Worm (Caenorhabditis elegans): ENCODE measurements around the gene F35B12.9.

The F35B12.9 gene

DNA sequence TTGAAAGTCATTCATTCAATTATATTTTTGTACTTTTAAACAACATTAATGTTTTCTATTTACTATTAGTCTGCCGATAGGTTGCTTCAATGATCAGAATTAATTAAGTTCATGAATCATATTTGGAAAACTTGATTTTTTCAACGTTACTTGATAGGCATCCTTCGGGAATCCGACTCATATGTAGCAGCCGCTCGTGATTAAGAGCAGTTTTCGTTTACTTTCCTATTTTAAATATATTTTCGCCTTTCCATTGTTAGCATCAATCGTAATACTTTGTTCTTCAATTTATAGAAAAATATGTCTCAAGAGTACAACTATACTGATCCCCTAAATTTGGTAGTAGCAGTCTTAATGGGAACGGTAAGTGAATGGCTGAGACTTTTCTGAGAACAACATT is 20.1 kb upstream of the F35B12.9 start, which contains the start of gene srx-90:
Gene srx-90, plus strand, starts transcription at position 301 of the 400 bp plus-strand sequence.
- TF ChIP-seq php-3 (GFP tag; IDR thresholded peaks at IDR 0.05): no peak
- no peak for TF ChIP-seq skn-1 (tag; optimal IDR thresholded peaks at IDR 0.05)
- no peak for TF ChIP-seq nhr-10 (tag; optimal IDR thresholded peaks at IDR 0.05)
- no peak for TF ChIP-seq duxl-1 (tag; optimal IDR thresholded peaks at IDR 0.05; ENCODE audit: poor library complexity)
- TF ChIP-seq ztf-7 (tag; optimal IDR thresholded peaks at IDR 0.05): no peak
- TF ChIP-seq dmd-6 (GFP tag; IDR thresholded peaks at IDR 0.05): no peak

DNA sequence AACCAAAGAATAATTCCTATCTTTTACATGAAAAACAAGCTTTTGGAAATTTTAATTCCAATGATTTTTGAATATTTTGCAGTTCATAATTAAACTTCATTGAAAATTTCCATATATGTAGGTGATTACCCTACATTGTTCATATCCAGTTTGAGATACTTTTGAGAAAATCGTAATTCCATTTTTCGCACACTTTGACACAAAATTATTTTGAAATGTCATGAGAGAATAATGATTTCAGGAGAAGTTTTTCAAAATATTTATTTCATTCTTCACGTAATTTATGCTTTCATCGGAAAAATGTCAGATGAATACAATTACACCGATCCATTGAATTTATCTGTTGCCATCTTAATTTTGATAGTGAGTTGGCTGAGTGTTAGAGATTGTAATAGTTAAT is 17.8 kb upstream of the F35B12.9 start, which contains the start of gene srx-88:
Gene srx-88, plus strand, starts transcription at position 301 of the 400 bp plus-strand sequence.
- no peak for TF ChIP-seq zip-2 (tag; optimal IDR thresholded peaks at IDR 0.05)
- no peak for TF ChIP-seq madf-5 (GFP tag; IDR thresholded peaks at IDR 0.05)
- TF ChIP-seq nhr-25 (tag; optimal IDR thresholded peaks at IDR 0.05; ENCODE audit: borderline replicate concordance, insufficient read depth): no peak
- TF ChIP-seq daf-12 (tag; optimal IDR thresholded peaks at IDR 0.05): no peak
- no peak for TF ChIP-seq nhr-102 (tag; optimal IDR thresholded peaks at IDR 0.05)
- TF ChIP-seq Y105C5A.15 (GFP tag; IDR thresholded peaks at IDR 0.05): no peak
- TF ChIP-seq php-3 (GFP tag; IDR thresholded peaks at IDR 0.05): no peak
- no peak for TF ChIP-seq ceh-82 (tag; optimal IDR thresholded peaks at IDR 0.05)
- TF ChIP-seq Y48G9A.11 (GFP tag; IDR thresholded peaks at IDR 0.05): no peak

DNA sequence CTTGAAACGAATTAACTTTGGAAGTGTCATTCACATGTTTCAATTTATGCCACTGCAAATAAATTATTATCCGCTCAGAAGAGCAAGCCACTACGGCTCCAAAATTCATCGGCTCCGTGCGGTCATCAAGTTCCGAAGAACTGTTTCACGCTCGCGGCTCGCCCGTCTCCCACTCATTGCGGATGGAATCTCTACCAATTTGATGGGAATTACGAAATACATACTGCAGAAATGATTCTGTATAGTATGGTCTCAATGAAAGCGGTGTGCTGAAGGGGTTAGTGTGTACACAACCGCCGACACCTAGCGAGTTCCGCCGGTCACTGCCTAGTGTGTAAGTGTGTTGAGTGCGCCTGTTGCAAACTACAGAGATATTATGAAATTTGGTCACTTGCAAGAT is 15.8 kb upstream of the F35B12.9 start:
- TF ChIP-seq mxl-3 (GFP tag; optimal IDR thresholded peaks at IDR 0.05) (peak; percentile 36), saeg-2 (GFP tag; IDR thresholded peaks at IDR 0.05) (0 out of 2 replicates have a peak, but pooled peaks have one; percentile 25), hmg-1.1 (GFP tag; IDR thresholded peaks at IDR 0.05) (no peak), nhr-28 (tag; optimal IDR thresholded peaks at IDR 0.05) (no peak), pha-4 (GFP tag; IDR thresholded peaks at IDR 0.05) (0 out of 2 replicates have a peak, but pooled peaks have one; percentile 34), pha-4 (tag; optimal IDR thresholded peaks at IDR 0.05) (no peak), snpc-4 (tag; optimal IDR thresholded peaks at IDR 0.05) (peak; percentile 83), hlh-11 (tag; optimal IDR thresholded peaks at IDR 0.05) (no peak), ztf-7 (tag; optimal IDR thresholded peaks at IDR 0.05) (peak; percentile 2), F49E8.2 (tag; optimal IDR thresholded peaks at IDR 0.05; ENCODE audit: borderline replicate concordance) (peak; percentile 73)

- no peak for TF ChIP-seq Y105C5A.15 (GFP tag; IDR thresholded peaks at IDR 0.05)
- TF ChIP-seq nhr-48 (tag; optimal IDR thresholded peaks at IDR 0.05): no peak
- no peak for TF ChIP-seq mdt-29 (GFP tag; IDR thresholded peaks at IDR 0.05)
- no peak for TF ChIP-seq dmd-9 (GFP tag; IDR thresholded peaks at IDR 0.05)
Observed at ce11 chrV:11589433-11589832, 11.5 kb upstream of the F35B12.9 start, which contains the start of gene srx-82. Gene srx-82 (plus strand): TSS chrV:11589733.

DNA sequence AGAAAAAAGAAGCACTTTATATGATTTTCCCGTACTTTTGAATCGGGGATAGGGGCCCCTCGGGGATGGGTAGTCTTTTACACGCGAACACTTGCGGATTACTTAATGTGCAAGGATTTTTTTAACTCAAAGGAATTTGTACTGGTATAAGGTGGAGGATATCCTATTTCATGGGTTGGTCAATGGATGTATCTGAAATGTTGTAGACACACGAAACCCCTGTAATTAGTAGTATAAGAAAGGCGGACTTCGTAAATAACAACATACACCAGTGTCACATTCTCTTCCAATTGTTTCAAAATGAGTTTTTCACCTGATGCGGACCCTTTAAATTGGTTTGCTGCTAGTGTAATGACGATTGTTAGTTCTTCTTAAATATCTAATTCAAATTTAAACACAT is 7.5 kb upstream of the F35B12.9 start, which contains the start of gene srx-80:
Gene srx-80, plus strand, starts transcription at position 301 of the 400 bp plus-strand sequence.
- no peak for TF ChIP-seq jun-1 (tag; optimal IDR thresholded peaks at IDR 0.05)
- TF ChIP-seq nhr-25 (tag; optimal IDR thresholded peaks at IDR 0.05; ENCODE audit: borderline replicate concordance, insufficient read depth): no peak
- no peak for TF ChIP-seq nhr-102 (tag; optimal IDR thresholded peaks at IDR 0.05)
- TF ChIP-seq zfp-2 (tag; optimal IDR thresholded peaks at IDR 0.05): no peak
- no peak for TF ChIP-seq nhr-76 (tag; optimal IDR thresholded peaks at IDR 0.05)
- no peak for TF ChIP-seq ceh-62 (tag; optimal IDR thresholded peaks at IDR 0.05)
- TF ChIP-seq ces-1 (GFP tag; optimal IDR thresholded peaks at IDR 0.05): no peak
- TF ChIP-seq ZK546.5 (tag; optimal IDR thresholded peaks at IDR 0.05): no peak
- no peak for TF ChIP-seq R02D3.7 (tag; optimal IDR thresholded peaks at IDR 0.05)
- TF ChIP-seq ama-1 (optimal IDR thresholded peaks at IDR 0.05): no peak
- no peak for TF ChIP-seq nhr-111 (GFP tag; optimal IDR thresholded peaks at IDR 0.05)
- TF ChIP-seq set-16 (GFP tag; IDR thresholded peaks at IDR 0.05): no peak

All from whole organism, L4 larva.